Worm (Caenorhabditis elegans) whole organism, mixed stage, embryonic: ENCODE data around the gene D2045.9.

Experiments used
- elt-1 ChIP-seq: sonication (generic microtip); optimal IDR thresholded peaks from 2 replicates; lab custom pipeline; 2017; ENCODE audit warnings: missing genetic modification characterization, mild to moderate bottlenecking, missing compliant biosample characterization, antibody characterized with exemption, moderate library complexity, borderline replicate concordance; ENCODE audit not compliant: insufficient read depth
- flh-1 ChIP-seq: fragments of 200-800 bp; sonication (Bioruptor generic); optimal IDR thresholded peaks from 2 replicates; lab custom pipeline; 2018; ENCODE audit warnings: mild to moderate bottlenecking, missing genetic modification characterization, moderate library complexity, missing compliant biosample characterization
- lin-13 ChIP-seq: fragments of 150-350 bp; optimal IDR thresholded peaks from 2 replicates; lab custom pipeline; 2014; ENCODE audit warnings: missing biosample characterization, missing genetic modification characterization
- lsy-2 ChIP-seq: fragments of 150-350 bp; optimal IDR thresholded peaks from 2 replicates; lab custom pipeline; 2014; ENCODE audit warnings: missing biosample characterization, missing genetic modification characterization
- nhr-12 ChIP-seq: fragments of 150-350 bp; optimal IDR thresholded peaks from 2 replicates; lab custom pipeline; 2014; ENCODE audit warnings: missing biosample characterization, missing genetic modification characterization
- nhr-2 ChIP-seq: fragments of 150-350 bp; optimal IDR thresholded peaks from 2 replicates; lab custom pipeline; 2014; ENCODE audit warnings: missing biosample characterization, missing genetic modification characterization
- nhr-28 ChIP-seq: fragments of 150-350 bp; optimal IDR thresholded peaks from 2 replicates; lab custom pipeline; 2014; ENCODE audit warnings: missing biosample characterization, missing genetic modification characterization
- nhr-76 ChIP-seq: sonication (generic microtip); optimal IDR thresholded peaks from 2 replicates; lab custom pipeline; 2017; ENCODE audit warnings: missing biosample characterization, missing genetic modification characterization
- pha-4 ChIP-seq: fragments of 150-350 bp; optimal IDR thresholded peaks from 2 replicates; lab custom pipeline; 2018; ENCODE audit warnings: missing biosample characterization, missing genetic modification reagents, missing genetic modification characterization
- snpc-4 ChIP-seq: fragments of 150-350 bp; optimal IDR thresholded peaks from 2 replicates; lab custom pipeline; 2014; ENCODE audit warnings: missing biosample characterization, missing genetic modification characterization
- sptf-1 ChIP-seq: sonication (generic microtip); optimal IDR thresholded peaks from 2 replicates; lab custom pipeline; 2017; ENCODE audit warnings: mild to moderate bottlenecking, missing genetic modification characterization, moderate library complexity, missing compliant biosample characterization
- tbx-8 ChIP-seq: fragments of 200-800 bp; sonication (Bioruptor generic); optimal IDR thresholded peaks from 2 replicates; lab custom pipeline; 2018; ENCODE audit warnings: mild to moderate bottlenecking, missing genetic modification characterization, moderate library complexity, missing compliant biosample characterization
- unc-62 ChIP-seq: fragments of 150-350 bp; optimal IDR thresholded peaks from 2 replicates; lab custom pipeline; 2014; ENCODE audit warnings: missing biosample characterization, missing genetic modification reagents, missing genetic modification characterization
- ztf-11 ChIP-seq: fragments of 150-350 bp; optimal IDR thresholded peaks from 2 replicates; lab custom pipeline; 2014; ENCODE audit warnings: missing biosample characterization, missing genetic modification characterization

ce11 chrIII:10527446-10527845 is 52.4 kb downstream of the D2045.9 start:
- no peak for TF ChIP-seq sptf-1 (tag; lab: Kevin White, UChicago)
- no peak for TF ChIP-seq lin-13 (tag; lab: Kevin White, UChicago)
- TF ChIP-seq nhr-12: no peak
- no peak for TF ChIP-seq pha-4 (tag; lab: Kevin White, UChicago)
- TF ChIP-seq nhr-76 (tag; lab: Kevin White, UChicago): no peak
- no peak for TF ChIP-seq unc-62 (GFP tag; lab: Kevin White, UChicago)
- TF ChIP-seq nhr-28 (tag; lab: Kevin White, UChicago): no peak
- no peak for TF ChIP-seq nhr-2
- TF ChIP-seq flh-1 (GFP tag; lab: Kevin White, UChicago): no peak
- TF ChIP-seq snpc-4: no peak
- TF ChIP-seq ztf-11 (tag; lab: Kevin White, UChicago): no peak
- TF ChIP-seq elt-1: no peak
- TF ChIP-seq tbx-8: no peak
- TF ChIP-seq lsy-2 (tag; lab: Kevin White, UChicago): no peak
